Worm (Caenorhabditis elegans) whole organism, L4 larva: ENCODE measurements around the gene F36D3.8.
"Not testable (repeated sequence)": the region's sequence is repeated elsewhere in the genome, so short reads cannot be mapped to it uniquely, and the experiment has no call there.

Experiments used
- T20F7.1 ChIP-seq: fragments of 200-800 bp; sonication (Bioruptor generic); optimal IDR thresholded peaks from 2 replicates; lab custom pipeline; 2018; ENCODE audit warnings: mild to moderate bottlenecking, missing genetic modification characterization, missing compliant biosample characterization
- ZK337.2 ChIP-seq: fragments of 200-800 bp; sonication (Bioruptor generic); IDR thresholded peaks from 2 replicates; pipeline ENCODE4 v1.3.6; 2022; ENCODE audit warnings: missing genetic modification reagents, missing genetic modification characterization, missing compliant biosample characterization
- ama-1 ChIP-seq: fragments of 150-350 bp; optimal IDR thresholded peaks from 2 replicates; lab custom pipeline; 2014; ENCODE audit warnings: inconsistent platforms, mixed read lengths
- ces-1 ChIP-seq: fragments of 150-350 bp; sonication (generic microtip); optimal IDR thresholded peaks from 4 replicates; lab custom pipeline; 2014; ENCODE audit warnings: missing biosample characterization, missing genetic modification reagents, missing genetic modification characterization
- dmd-8 ChIP-seq: fragments of 200-800 bp; sonication (Bioruptor generic); IDR thresholded peaks from 2 replicates; pipeline ENCODE4 v1.3.6; 2022; ENCODE audit warnings: missing genetic modification characterization, missing compliant biosample characterization
- fkh-10 ChIP-seq: fragments of 150-350 bp; optimal IDR thresholded peaks from 2 replicates; lab custom pipeline; 2014; ENCODE audit warnings: missing biosample characterization, missing genetic modification reagents, missing genetic modification characterization
- mep-1 ChIP-seq: fragments of 150-350 bp; sonication (generic microtip); optimal IDR thresholded peaks from 3 replicates; lab custom pipeline; 2014; ENCODE audit warnings: missing biosample characterization, missing genetic modification characterization
- nhr-28 ChIP-seq: fragments of 150-350 bp; optimal IDR thresholded peaks from 2 replicates; lab custom pipeline; 2014; ENCODE audit warnings: missing biosample characterization, missing genetic modification characterization
- nhr-76 ChIP-seq: fragments of 150-350 bp; optimal IDR thresholded peaks from 2 replicates; lab custom pipeline; 2014; ENCODE audit warnings: missing biosample characterization, missing genetic modification characterization
- snpc-4 ChIP-seq: fragments of 150-350 bp; optimal IDR thresholded peaks from 2 replicates; lab custom pipeline; 2014; ENCODE audit warnings: missing biosample characterization, missing genetic modification characterization
- unc-39 ChIP-seq: sonication (generic microtip); optimal IDR thresholded peaks from 2 replicates; lab custom pipeline; 2017; ENCODE audit warnings: missing biosample characterization, missing genetic modification characterization
- zag-1 ChIP-seq: fragments of 150-350 bp; optimal IDR thresholded peaks from 2 replicates; lab custom pipeline; 2014; ENCODE audit warnings: missing biosample characterization, missing genetic modification characterization
- zip-11 ChIP-seq: fragments of 200-800 bp; sonication (Bioruptor generic); IDR thresholded peaks from 2 replicates; pipeline ENCODE4 v1.3.6; 2022; ENCODE audit warnings: missing genetic modification characterization, missing compliant biosample characterization
- ztf-11 ChIP-seq: fragments of 150-350 bp; optimal IDR thresholded peaks from 2 replicates; lab custom pipeline; 2014; ENCODE audit warnings: missing biosample characterization, missing genetic modification characterization

DNA sequence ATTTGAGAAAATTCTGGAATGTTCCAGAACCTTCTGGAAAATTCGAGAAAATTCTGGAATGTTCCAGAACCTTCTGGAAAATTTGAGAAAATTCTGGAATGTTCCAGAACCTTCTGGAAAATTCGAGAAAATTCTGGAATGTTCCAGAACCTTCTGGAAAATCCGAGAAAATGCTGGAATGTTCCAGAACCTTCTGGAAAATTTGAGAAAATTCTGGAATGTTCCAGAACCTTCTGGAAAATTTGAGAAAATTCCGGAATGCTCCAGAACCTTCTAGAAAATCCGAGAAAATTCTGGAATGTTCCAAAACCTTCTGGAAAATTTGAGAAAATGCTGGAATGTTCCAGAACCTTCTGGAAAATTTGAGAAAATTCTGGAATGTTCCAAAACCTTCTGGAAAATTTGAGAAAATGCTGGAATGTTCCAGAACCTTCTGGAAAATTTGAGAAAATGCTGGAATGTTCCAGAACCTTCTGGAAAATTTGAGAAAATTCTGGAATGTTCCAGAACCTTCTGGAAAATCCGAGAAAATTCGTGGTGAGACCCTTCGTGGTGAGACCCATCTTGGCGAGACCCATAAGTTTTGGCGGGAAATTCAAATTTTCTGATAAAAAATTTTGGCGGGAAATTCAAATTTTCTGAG, 21.2 kb downstream of the F36D3.8 start:
- TF ChIP-seq T20F7.1; zag-1; nhr-28; ztf-11 (tag; lab: Kevin White, UChicago); dmd-8; unc-39 (tag; lab: Kevin White, UChicago); zip-11; mep-1 (tag; lab: Kevin White, UChicago); ama-1 (lab: Kevin White, UChicago); ces-1 (GFP tag; lab: Kevin White, UChicago); ZK337.2 (GFP tag; lab: Robert Waterston, UW); snpc-4 (tag; lab: Kevin White, UChicago); nhr-76 (tag; lab: Kevin White, UChicago); fkh-10: not testable (repeated sequence)
